Fruit fly (Drosophila melanogaster) whole organism, embryonic: Measurements from ENCODE around the gene baf.

ENCODE experiments used
- ATbp ChIP-seq: fragments of 200-800 bp; sonication (Bioruptor generic); optimal IDR thresholded peaks from 2 replicates; lab custom pipeline; 2017; ENCODE audit warnings: missing biosample characterization, mild to moderate bottlenecking, missing genetic modification characterization, missing genetic modification reagents
- Antp ChIP-seq: fragments of 200-800 bp; sonication (Bioruptor generic); optimal IDR thresholded peaks from 3 replicates; lab custom pipeline; 2016; ENCODE audit warnings: missing biosample characterization, missing genetic modification characterization
- B-H2 ChIP-seq: fragments of 200-800 bp; sonication (Bioruptor generic); optimal IDR thresholded peaks from 2 replicates; lab custom pipeline; 2018; ENCODE audit warnings: missing biosample characterization, mild to moderate bottlenecking, missing genetic modification characterization
- CG10366 ChIP-seq: fragments of 200-800 bp; sonication (Bioruptor generic); IDR thresholded peaks from 2 replicates; pipeline ENCODE4 v1.3.6; 2022; ENCODE audit warnings: missing biosample characterization, missing genetic modification characterization
- CG10979 ChIP-seq: fragments of 200-800 bp; sonication (Bioruptor generic); optimal IDR thresholded peaks from 2 replicates; lab custom pipeline; 2018; ENCODE audit warnings: missing biosample characterization, mild to moderate bottlenecking, missing genetic modification characterization, moderate library complexity
- CG11560 ChIP-seq: fragments of 200-800 bp; sonication (Bioruptor generic); IDR thresholded peaks from 3 replicates; pipeline ENCODE4 v1.3.6; 2022; ENCODE audit warnings: missing biosample characterization, missing genetic modification characterization
- CG11695 ChIP-seq: fragments of 200-800 bp; sonication (Bioruptor generic); IDR thresholded peaks from 3 replicates; pipeline ENCODE4 v1.3.6; 2022; ENCODE audit warnings: missing biosample characterization, missing genetic modification characterization
- CG12155 ChIP-seq: fragments of 200-800 bp; sonication (Bioruptor generic); optimal IDR thresholded peaks from 3 replicates; lab custom pipeline; 2016; ENCODE audit warnings: missing biosample characterization, missing genetic modification characterization
- CG14965 ChIP-seq: fragments of 200-800 bp; sonication (Bioruptor generic); optimal IDR thresholded peaks from 2 replicates; lab custom pipeline; 2016; ENCODE audit warnings: missing biosample characterization, missing genetic modification characterization, borderline replicate concordance
- CG15011 ChIP-seq: fragments of 200-800 bp; sonication (Bioruptor generic); optimal IDR thresholded peaks from 3 replicates; lab custom pipeline; 2018; ENCODE audit warnings: missing biosample characterization, mild to moderate bottlenecking, missing genetic modification characterization
- CG17328 ChIP-seq: fragments of 200-800 bp; sonication (Bioruptor generic); IDR thresholded peaks from 2 replicates; pipeline ENCODE4 v1.3.6; 2022; ENCODE audit warnings: missing biosample characterization, missing genetic modification characterization
- CG2129 ChIP-seq: fragments of 200-800 bp; sonication (Bioruptor generic); IDR thresholded peaks from 2 replicates; pipeline ENCODE4 v1.3.6; 2022; ENCODE audit warnings: missing biosample characterization, missing genetic modification characterization; ENCODE audit not compliant: partially characterized antibody
- CG2712 ChIP-seq: fragments of 200-800 bp; optimal IDR thresholded peaks from 3 replicates; lab custom pipeline; 2019; ENCODE audit warnings: missing biosample characterization, mild to moderate bottlenecking, missing genetic modification characterization, moderate library complexity
- CG31224 ChIP-seq: fragments of 200-800 bp; sonication (Bioruptor generic); IDR thresholded peaks from 2 replicates; pipeline ENCODE4 v1.3.6; 2022; ENCODE audit warnings: missing biosample characterization, missing genetic modification characterization
- CG7357 ChIP-seq: fragments of 200-800 bp; sonication (Bioruptor generic); IDR thresholded peaks from 3 replicates; pipeline ENCODE4 v1.3.6; 2022; ENCODE audit warnings: missing biosample characterization, missing genetic modification characterization
- CG7786 ChIP-seq: fragments of 200-800 bp; sonication (Bioruptor generic); optimal IDR thresholded peaks from 2 replicates; lab custom pipeline; 2016; ENCODE audit warnings: missing biosample characterization, missing genetic modification characterization
- CG8359 ChIP-seq: fragments of 200-800 bp; sonication (Bioruptor generic); optimal IDR thresholded peaks from 2 replicates; lab custom pipeline; 2017; ENCODE audit warnings: missing biosample characterization, mild to moderate bottlenecking, missing genetic modification characterization, borderline replicate concordance
- CG8765 ChIP-seq: fragments of 200-800 bp; sonication (Bioruptor generic); IDR thresholded peaks from 2 replicates; pipeline ENCODE4 v1.3.6; 2022; ENCODE audit warnings: missing biosample characterization, missing genetic modification characterization
- CG9797 ChIP-seq: fragments of 200-800 bp; sonication (Bioruptor generic); optimal IDR thresholded peaks from 3 replicates; lab custom pipeline; 2018; ENCODE audit warnings: missing biosample characterization, mild to moderate bottlenecking, missing genetic modification characterization
- CG9932 ChIP-seq: fragments of 200-800 bp; sonication (Bioruptor generic); IDR thresholded peaks from 2 replicates; pipeline ENCODE4 v1.3.6; 2022; ENCODE audit warnings: missing biosample characterization, missing genetic modification characterization
- CkIIα-i1 ChIP-seq: fragments of 200-800 bp; sonication (Bioruptor generic); IDR thresholded peaks from 2 replicates; pipeline ENCODE4 v1.3.6; 2022; ENCODE audit warnings: missing biosample characterization, missing genetic modification characterization
- Dip3 ChIP-seq: fragments of 200-800 bp; sonication (Bioruptor generic); optimal IDR thresholded peaks from 3 replicates; lab custom pipeline; 2016; ENCODE audit warnings: missing biosample characterization, missing genetic modification characterization
- Fer1 ChIP-seq: fragments of 200-800 bp; sonication (Bioruptor generic); optimal IDR thresholded peaks from 2 replicates; lab custom pipeline; 2017; ENCODE audit warnings: missing biosample characterization, mild to moderate bottlenecking, missing genetic modification characterization
- H15 ChIP-seq: fragments of 200-800 bp; sonication (Bioruptor generic); IDR thresholded peaks from 3 replicates; pipeline ENCODE4 v1.3.6; 2022; ENCODE audit warnings: missing biosample characterization, missing genetic modification characterization
- Hr51 ChIP-seq, 2 experiments: fragments of 200-800 bp; sonication (Bioruptor generic); optimal IDR thresholded peaks; 2 replicates in 1 of 2; 3 replicates in 1 of 2; lab custom pipeline; 2016 to 2018; ENCODE audit warnings: missing biosample characterization in 2 of 2, missing genetic modification characterization in 2 of 2, mild to moderate bottlenecking in 1 of 2, moderate library complexity in 1 of 2
- Med ChIP-seq: fragments of 200-800 bp; sonication (Bioruptor generic); peaks from one replicate; lab custom pipeline; 2016; ENCODE audit warnings: missing biosample characterization, missing genetic modification characterization, mild to moderate bottlenecking, inconsistent platforms, moderate library complexity
- NC2β ChIP-seq: fragments of 200-800 bp; sonication (Bioruptor generic); optimal IDR thresholded peaks from 2 replicates; lab custom pipeline; 2016; ENCODE audit warnings: missing biosample characterization, missing genetic modification characterization
- ap ChIP-seq: fragments of 200-800 bp; sonication (Bioruptor generic); IDR thresholded peaks from 2 replicates; pipeline ENCODE4 v1.3.6; 2022; ENCODE audit warnings: missing biosample characterization, missing genetic modification characterization
- ase ChIP-seq: fragments of 200-800 bp; sonication (Bioruptor generic); IDR thresholded peaks from 3 replicates; pipeline ENCODE4 v1.3.6; 2022; ENCODE audit warnings: missing biosample characterization, missing genetic modification characterization
- bsh ChIP-seq, 2 experiments: fragments of 200-800 bp; sonication (Bioruptor generic); optimal IDR thresholded peaks; 2 replicates each; lab custom pipeline; 2017 to 2018; ENCODE audit warnings: mild to moderate bottlenecking in 2 of 2, missing biosample characterization in 2 of 2, missing genetic modification characterization in 2 of 2, moderate library complexity in 1 of 2
- cato ChIP-seq: fragments of 200-800 bp; sonication (Bioruptor generic); optimal IDR thresholded peaks from 2 replicates; lab custom pipeline; 2016; ENCODE audit warnings: missing biosample characterization, missing genetic modification characterization, borderline replicate concordance
- caup ChIP-seq: fragments of 200-800 bp; sonication (Bioruptor generic); optimal IDR thresholded peaks from 3 replicates; lab custom pipeline; 2017; ENCODE audit warnings: missing biosample characterization, mild to moderate bottlenecking, missing genetic modification characterization, moderate library complexity; ENCODE audit not compliant: severe bottlenecking
- crc ChIP-seq: fragments of 200-800 bp; sonication (Bioruptor generic); optimal IDR thresholded peaks from 2 replicates; lab custom pipeline; 2016; ENCODE audit warnings: missing biosample characterization, missing genetic modification characterization
- disco-r ChIP-seq: fragments of 200-800 bp; sonication (Bioruptor generic); optimal IDR thresholded peaks from 2 replicates; lab custom pipeline; 2016; ENCODE audit warnings: missing biosample characterization, missing genetic modification characterization
- dm ChIP-seq: fragments of 200-800 bp; sonication (Bioruptor generic); optimal IDR thresholded peaks from 3 replicates; lab custom pipeline; 2016; ENCODE audit warnings: missing biosample characterization, missing genetic modification characterization
- fu2 ChIP-seq: fragments of 200-800 bp; sonication (Bioruptor generic); optimal IDR thresholded peaks from 2 replicates; lab custom pipeline; 2016; ENCODE audit warnings: missing biosample characterization, missing genetic modification characterization
- hkb ChIP-seq, 2 experiments: fragments of 200-800 bp in 1 of 2; fragments of >200 bp in 1 of 2; sonication (Bioruptor generic) in 1 of 2; IDR thresholded peaks in 1 of 2; optimal IDR thresholded peaks in 1 of 2; 2 replicates each; pipeline versions ENCODE4 v1.3.6 to Lab custom; 2017 to 2022; ENCODE audit warnings: missing biosample characterization in 1 of 2, missing genetic modification characterization in 1 of 2
- ken ChIP-seq: fragments of 200-800 bp; sonication (Bioruptor generic); IDR thresholded peaks from 3 replicates; pipeline ENCODE4 v1.3.6; 2022; ENCODE audit warnings: missing biosample characterization, missing genetic modification characterization
- lov ChIP-seq, 2 experiments: fragments of 200-800 bp in 1 of 2; fragments of >200 bp in 1 of 2; sonication (Bioruptor generic) in 1 of 2; IDR thresholded peaks in 1 of 2; optimal IDR thresholded peaks in 1 of 2; 2 replicates in 1 of 2; 3 replicates in 1 of 2; pipeline versions ENCODE4 v1.3.6 to Lab custom; 2017 to 2022; ENCODE audit warnings: missing biosample characterization in 1 of 2, missing genetic modification characterization in 1 of 2
- luna ChIP-seq: fragments of 200-800 bp; sonication (Bioruptor generic); optimal IDR thresholded peaks from 2 replicates; lab custom pipeline; 2016; ENCODE audit warnings: missing biosample characterization, missing genetic modification characterization
- mirr ChIP-seq: fragments of 200-800 bp; sonication (Bioruptor generic); optimal IDR thresholded peaks from 3 replicates; lab custom pipeline; 2018; ENCODE audit warnings: missing biosample characterization, mild to moderate bottlenecking, missing genetic modification characterization
- nau ChIP-seq: fragments of 200-800 bp; sonication (Bioruptor generic); optimal IDR thresholded peaks from 3 replicates; lab custom pipeline; 2017; ENCODE audit warnings: missing biosample characterization, mild to moderate bottlenecking, missing genetic modification characterization, missing genetic modification reagents
- p53 ChIP-seq: fragments of 200-800 bp; sonication (Bioruptor generic); optimal IDR thresholded peaks from 2 replicates; lab custom pipeline; 2016; ENCODE audit warnings: missing biosample characterization, missing genetic modification characterization
- sd ChIP-seq: fragments of 200-800 bp; sonication (Bioruptor generic); optimal IDR thresholded peaks from 3 replicates; lab custom pipeline; 2018; ENCODE audit warnings: missing biosample characterization, mild to moderate bottlenecking, missing genetic modification characterization, moderate library complexity
- sens-2 ChIP-seq: fragments of 200-800 bp; sonication (Bioruptor generic); IDR thresholded peaks from 2 replicates; pipeline ENCODE4 v1.3.6; 2022; ENCODE audit warnings: missing biosample characterization, missing genetic modification characterization
- sna ChIP-seq: fragments of 200-800 bp; sonication (Bioruptor generic); IDR thresholded peaks from 2 replicates; pipeline ENCODE4 v1.3.6; 2022; ENCODE audit warnings: missing biosample characterization, missing genetic modification characterization; ENCODE audit not compliant: partially characterized antibody
- ssp ChIP-seq: fragments of 200-800 bp; sonication (Bioruptor generic); IDR thresholded peaks from 2 replicates; pipeline ENCODE4 v1.3.6; 2022; ENCODE audit warnings: missing biosample characterization, missing genetic modification characterization
- tap ChIP-seq: fragments of 200-800 bp; optimal IDR thresholded peaks from 3 replicates; lab custom pipeline; 2019; ENCODE audit warnings: missing biosample characterization, mild to moderate bottlenecking, missing genetic modification characterization, moderate library complexity

The baf gene

dm6 chr2L:7984059-7984800, 45.0 kb upstream of the baf start, which contains the start of gene Snoo (continued):
- no peak for TF ChIP-seq ssp (GFP tag; lab: Robert Waterston, UW)
- peak; percentile 28 for TF ChIP-seq caup (GFP tag; lab: Kevin White, UChicago)
- TF ChIP-seq nau: no peak
- no peak for TF ChIP-seq CG2129
- peak; percentile 90 for TF ChIP-seq CG9797 (GFP tag; lab: Kevin White, UChicago)
- TF ChIP-seq NC2β (GFP tag; lab: Kevin White, UChicago): no peak
- TF ChIP-seq fu2 (GFP tag; lab: Kevin White, UChicago): no peak
- TF ChIP-seq CG7786 (GFP tag; lab: Kevin White, UChicago): no peak
- TF ChIP-seq ken (GFP tag; lab: Robert Waterston, UW): no peak
- TF ChIP-seq tap (tag; lab: Kevin White, UChicago): no peak
- no peak for TF ChIP-seq dm (GFP tag; lab: Kevin White, UChicago)
- TF ChIP-seq CG2712: peak; percentile 7
- TF ChIP-seq sna (GFP tag; lab: Robert Waterston, UW): 0 out of 2 replicates have a peak, but pooled peaks have one; percentile 46
- TF ChIP-seq CG10979 (tag; lab: Kevin White, UChicago): no peak
- TF ChIP-seq sd (tag; lab: Kevin White, UChicago): peak; percentile 15
- no peak for TF ChIP-seq CG8359 (GFP tag; lab: Kevin White, UChicago)
- no peak for TF ChIP-seq ap (GFP tag; lab: Robert Waterston, UW)
- no peak for TF ChIP-seq CG9932 (GFP tag; lab: Robert Waterston, UW)
- no peak for TF ChIP-seq CG11695 (GFP tag; lab: Robert Waterston, UW)
- TF ChIP-seq Med (GFP tag; lab: Kevin White, UChicago): peak; percentile 85
- TF ChIP-seq bsh (GFP tag; optimal IDR thresholded peaks at IDR 0.05; lab: Kevin White, UChicago): no peak
- TF ChIP-seq p53: no peak
- TF ChIP-seq lov (optimal IDR thresholded peaks at IDR 0.05; lab: Kevin White, UChicago): no peak
- TF ChIP-seq lov (GFP tag; IDR thresholded peaks at IDR 0.05; lab: Robert Waterston, UW): no peak
- TF ChIP-seq CG14965: no peak
- no peak for TF ChIP-seq CkIIα-i1 (GFP tag; lab: Robert Waterston, UW)
- TF ChIP-seq cato: no peak
- TF ChIP-seq Dip3: no peak
- TF ChIP-seq hkb (optimal IDR thresholded peaks at IDR 0.05; lab: Kevin White, UChicago): no peak
- TF ChIP-seq hkb (GFP tag; IDR thresholded peaks at IDR 0.05; lab: Robert Waterston, UW): 0 out of 2 replicates have a peak, but pooled peaks have one; percentile 20
- peak; percentile 12; the same call in 1 of the 2 replicates for TF ChIP-seq CG17328 (GFP tag; lab: Robert Waterston, UW)
- no peak for TF ChIP-seq crc (GFP tag; lab: Kevin White, UChicago)
- no peak for TF ChIP-seq CG8765
- no peak for TF ChIP-seq H15 (GFP tag; lab: Robert Waterston, UW)
- no peak for TF ChIP-seq Antp (GFP tag; lab: Kevin White, UChicago)
- no peak for TF ChIP-seq Hr51 (GFP tag; optimal IDR thresholded peaks at IDR 0.05; lab: Kevin White, UChicago)
- TF ChIP-seq Fer1 (GFP tag; lab: Kevin White, UChicago): no peak
- TF ChIP-seq luna (GFP tag; lab: Kevin White, UChicago): no peak
- TF ChIP-seq ase (GFP tag; lab: Robert Waterston, UW): no peak
- TF ChIP-seq CG15011 (GFP tag; lab: Kevin White, UChicago): no peak
- peak; percentile 45 for TF ChIP-seq B-H2 (GFP tag; lab: Kevin White, UChicago)
- peak; percentile 45 for TF ChIP-seq mirr (GFP tag; lab: Kevin White, UChicago)
- no peak for TF ChIP-seq CG31224 (GFP tag; lab: Robert Waterston, UW)
- TF ChIP-seq CG10366 (GFP tag; lab: Robert Waterston, UW): no peak
- TF ChIP-seq CG11560: no peak
- TF ChIP-seq disco-r (GFP tag; lab: Kevin White, UChicago): no peak
- TF ChIP-seq ATbp: no peak
- no peak for TF ChIP-seq CG12155 (GFP tag; lab: Kevin White, UChicago)
- no peak for TF ChIP-seq sens-2 (GFP tag; lab: Robert Waterston, UW)
- TF ChIP-seq CG7357 (GFP tag; lab: Robert Waterston, UW): no peak
